Worm (Caenorhabditis elegans) whole organism, L1 larva: ENCODE measurements around the gene C09H10.9.

Source experiments
- blmp-1 ChIP-seq: fragments of 150-350 bp; optimal IDR thresholded peaks from 2 replicates; lab custom pipeline; 2014; ENCODE audit warnings: missing biosample characterization, missing genetic modification characterization
- dsc-1 ChIP-seq: sonication (generic microtip); optimal IDR thresholded peaks from 2 replicates; lab custom pipeline; 2016; ENCODE audit warnings: mild to moderate bottlenecking, missing genetic modification characterization, missing compliant biosample characterization
- jun-1 ChIP-seq: fragments of 150-350 bp; optimal IDR thresholded peaks from 2 replicates; lab custom pipeline; 2014; ENCODE audit warnings: missing biosample characterization, missing genetic modification reagents, missing genetic modification characterization
- lsy-2 ChIP-seq, 2 experiments: fragments of 150-350 bp; optimal IDR thresholded peaks; 2 replicates each; lab custom pipeline; 2014; ENCODE audit warnings: missing biosample characterization in 2 of 2, missing genetic modification characterization in 2 of 2
- mep-1 ChIP-seq: fragments of 150-350 bp; optimal IDR thresholded peaks from 2 replicates; lab custom pipeline; 2014; ENCODE audit warnings: missing biosample characterization, missing genetic modification characterization
- nhr-11 ChIP-seq: fragments of 150-350 bp; optimal IDR thresholded peaks from 2 replicates; lab custom pipeline; 2014; ENCODE audit warnings: missing biosample characterization, missing genetic modification characterization
- nhr-237 ChIP-seq: fragments of 150-350 bp; optimal IDR thresholded peaks from 2 replicates; lab custom pipeline; 2014; ENCODE audit warnings: missing biosample characterization, missing genetic modification characterization
- pqm-1 ChIP-seq: sonication (generic microtip); optimal IDR thresholded peaks from 3 replicates; lab custom pipeline; 2017; ENCODE audit warnings: missing biosample characterization, missing genetic modification characterization
- snpc-4 ChIP-seq: fragments of 150-350 bp; optimal IDR thresholded peaks from 2 replicates; lab custom pipeline; 2014; ENCODE audit warnings: missing biosample characterization, missing genetic modification characterization
- unc-86 ChIP-seq: sonication (generic microtip); optimal IDR thresholded peaks from 2 replicates; lab custom pipeline; 2016; ENCODE audit warnings: missing genetic modification characterization, missing compliant biosample characterization
- ztf-4 ChIP-seq: fragments of 150-350 bp; optimal IDR thresholded peaks from 2 replicates; lab custom pipeline; 2014; ENCODE audit warnings: missing biosample characterization, missing genetic modification characterization

- TF ChIP-seq snpc-4, result no peak
- no peak for TF ChIP-seq blmp-1 (tag; lab: Kevin White, UChicago)
- TF ChIP-seq jun-1 (tag; lab: Kevin White, UChicago), result no peak
- TF ChIP-seq ztf-4 (tag; lab: Kevin White, UChicago), result no peak
- TF ChIP-seq pqm-1 (tag; lab: Kevin White, UChicago), result no peak
- no peak for TF ChIP-seq nhr-11
- TF ChIP-seq nhr-237 (tag; lab: Kevin White, UChicago), result no peak
- TF ChIP-seq lsy-2 (tag; optimal IDR thresholded peaks at IDR 0.05; lab: Kevin White, UChicago), result no peak
- no peak for TF ChIP-seq mep-1 (tag; lab: Kevin White, UChicago)
- no peak for TF ChIP-seq dsc-1 (tag; lab: Kevin White, UChicago)
- TF ChIP-seq unc-86 (tag; lab: Kevin White, UChicago), result no peak
These were observed 3.1 kb upstream of the C09H10.9 start for ce11 chrII:11101171-11101570.
